Worm (Caenorhabditis elegans) whole organism, late embryonic: Measurements from ENCODE around the gene R13D11.3.

Experiments
- C08G9.2 ChIP-seq: sonication (generic microtip); optimal IDR thresholded peaks from 2 replicates; lab custom pipeline; 2016; ENCODE audit warnings: mild to moderate bottlenecking, missing genetic modification characterization, moderate library complexity, missing compliant biosample characterization
- ama-1 ChIP-seq: fragments of 150-350 bp; optimal IDR thresholded peaks from 2 replicates; lab custom pipeline; 2014
- ceh-18 ChIP-seq: sonication (generic microtip); optimal IDR thresholded peaks from 2 replicates; lab custom pipeline; 2016; ENCODE audit warnings: missing genetic modification characterization, missing compliant biosample characterization
- ceh-19 ChIP-seq: fragments of 200-800 bp; sonication (Bioruptor generic); optimal IDR thresholded peaks from 2 replicates; lab custom pipeline; 2018; ENCODE audit warnings: mild to moderate bottlenecking, missing genetic modification characterization, missing compliant biosample characterization
- elt-2 ChIP-seq: sonication (generic microtip); optimal IDR thresholded peaks from 2 replicates; lab custom pipeline; 2016; ENCODE audit warnings: missing genetic modification reagents, missing genetic modification characterization, missing compliant biosample characterization
- fkh-6 ChIP-seq: sonication (generic microtip); optimal IDR thresholded peaks from 2 replicates; lab custom pipeline; 2016; ENCODE audit warnings: missing genetic modification characterization, missing compliant biosample characterization
- lin-11 ChIP-seq: fragments of 200-800 bp; sonication (Bioruptor generic); optimal IDR thresholded peaks from 2 replicates; lab custom pipeline; 2018; ENCODE audit warnings: mild to moderate bottlenecking, missing genetic modification characterization, missing compliant biosample characterization
- pat-9 ChIP-seq: fragments of 200-800 bp; sonication (Bioruptor generic); optimal IDR thresholded peaks from 2 replicates; lab custom pipeline; 2018; ENCODE audit warnings: mild to moderate bottlenecking, missing genetic modification characterization, moderate library complexity, missing compliant biosample characterization
- pax-1 ChIP-seq: fragments of 150-350 bp; optimal IDR thresholded peaks from 2 replicates; lab custom pipeline; 2014; ENCODE audit warnings: missing biosample characterization, missing genetic modification characterization
- pha-4 ChIP-seq: fragments of 150-350 bp; optimal IDR thresholded peaks from 2 replicates; lab custom pipeline; 2018; ENCODE audit warnings: missing biosample characterization, missing genetic modification reagents, missing genetic modification characterization
- ref-2 ChIP-seq: sonication (generic microtip); optimal IDR thresholded peaks from 2 replicates; lab custom pipeline; 2016; ENCODE audit warnings: missing genetic modification characterization, missing compliant biosample characterization
- syd-9 ChIP-seq: sonication (generic microtip); optimal IDR thresholded peaks from 2 replicates; lab custom pipeline; 2016; ENCODE audit warnings: mild to moderate bottlenecking, missing genetic modification characterization, moderate library complexity, missing compliant biosample characterization
- unc-55 ChIP-seq: sonication (generic microtip); optimal IDR thresholded peaks from 2 replicates; lab custom pipeline; 2017; ENCODE audit warnings: missing biosample characterization, missing genetic modification reagents, missing genetic modification characterization

DNA sequence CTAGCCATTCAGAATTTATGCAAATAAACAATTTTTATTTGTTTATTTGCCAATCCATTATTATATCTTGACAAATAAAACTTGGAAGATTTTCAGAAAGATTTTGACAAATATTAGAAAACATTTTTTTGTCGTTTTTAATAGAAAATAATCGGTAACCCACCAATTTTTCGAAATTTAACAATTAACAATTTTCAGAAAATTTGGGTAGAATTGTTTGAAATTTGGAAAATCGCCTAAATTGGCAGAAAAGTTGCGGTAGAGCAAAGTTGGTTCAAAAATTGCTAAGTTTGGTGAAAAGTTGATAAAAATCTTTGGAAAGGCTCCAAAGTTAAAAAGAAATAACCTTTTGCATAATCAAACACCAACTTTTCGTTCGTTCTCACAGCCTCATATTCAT is 6.6 kb upstream of the R13D11.3 start:
- TF ChIP-seq unc-55 (GFP tag; lab: Kevin White, UChicago) (no peak), pat-9 (tag; lab: Kevin White, UChicago) (no peak), lin-11 (no peak), ref-2 (tag; lab: Kevin White, UChicago) (no peak), C08G9.2 (no peak), ama-1 (lab: Kevin White, UChicago) (no peak), pha-4 (tag; lab: Kevin White, UChicago) (no peak), ceh-19 (GFP tag; lab: Kevin White, UChicago) (no peak), pax-1 (no peak), ceh-18 (tag; lab: Kevin White, UChicago) (no peak), fkh-6 (tag; lab: Kevin White, UChicago) (no peak), elt-2 (tag; lab: Kevin White, UChicago) (no peak), syd-9 (tag; lab: Kevin White, UChicago) (no peak)
